Worm (Caenorhabditis elegans): ENCODE results near the gene mop-25.1.

The mop-25.1 gene

DNA sequence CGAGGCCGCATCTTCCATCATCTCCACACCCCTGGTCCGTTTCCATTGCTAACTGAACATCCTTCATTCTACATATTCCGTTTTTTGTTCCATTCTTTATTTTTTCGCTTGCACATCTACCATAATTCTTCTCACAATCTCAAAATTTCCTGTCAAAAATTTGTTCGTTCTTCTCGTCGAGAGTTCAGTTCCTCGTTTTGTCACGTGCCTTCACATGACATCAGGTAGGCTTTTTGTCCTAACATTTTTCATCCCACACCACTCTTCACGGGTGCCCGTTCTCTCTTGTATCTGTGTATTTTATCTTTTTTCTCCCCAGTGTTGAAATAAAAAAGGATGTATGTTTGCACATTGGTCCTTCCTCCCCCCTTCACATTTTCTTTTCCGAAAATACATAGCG lies 21.5 kb upstream of the mop-25.1 start:
- TF ChIP-seq odd-2 (tag; optimal IDR thresholded peaks at IDR 0.05) = no peak
- peak; percentile 53 for TF ChIP-seq hlh-30 (tag; optimal IDR thresholded peaks at IDR 0.05; ENCODE audit: insufficient read depth)
- no peak for TF ChIP-seq tbx-7 (tag; optimal IDR thresholded peaks at IDR 0.05)

DNA sequence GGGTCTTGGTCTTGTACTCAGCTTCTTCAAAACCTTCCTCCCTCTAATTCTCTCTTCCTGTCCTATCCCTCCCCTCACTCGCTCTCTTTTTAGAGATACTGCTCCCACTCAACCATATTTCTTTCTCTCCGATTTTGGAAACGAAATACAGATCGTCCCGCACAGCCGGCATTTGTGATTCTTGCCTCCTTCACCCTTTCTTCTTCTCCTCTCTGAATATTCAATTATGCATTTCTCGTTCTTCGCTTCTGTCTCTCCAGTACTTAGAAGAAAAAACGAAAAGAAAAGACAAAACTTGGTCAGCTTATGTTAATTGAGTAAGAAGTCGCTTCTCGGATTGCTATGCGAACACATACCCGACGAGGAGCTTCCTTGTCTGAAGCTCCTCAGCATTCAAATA lies 21.1 kb upstream of the mop-25.1 start:
- TF ChIP-seq unc-42 (tag; optimal IDR thresholded peaks at IDR 0.05) (peak; percentile 75), ceh-31 (tag; optimal IDR thresholded peaks at IDR 0.05) (peak; percentile 25), hlh-8 (tag; optimal IDR thresholded peaks at IDR 0.05) (no peak), tbx-2 (tag; optimal IDR thresholded peaks at IDR 0.05) (peak; percentile 8), sdc-2 (tag; optimal IDR thresholded peaks at IDR 0.05) (peak; percentile 9), fax-1 (tag; optimal IDR thresholded peaks at IDR 0.05) (no peak)

DNA sequence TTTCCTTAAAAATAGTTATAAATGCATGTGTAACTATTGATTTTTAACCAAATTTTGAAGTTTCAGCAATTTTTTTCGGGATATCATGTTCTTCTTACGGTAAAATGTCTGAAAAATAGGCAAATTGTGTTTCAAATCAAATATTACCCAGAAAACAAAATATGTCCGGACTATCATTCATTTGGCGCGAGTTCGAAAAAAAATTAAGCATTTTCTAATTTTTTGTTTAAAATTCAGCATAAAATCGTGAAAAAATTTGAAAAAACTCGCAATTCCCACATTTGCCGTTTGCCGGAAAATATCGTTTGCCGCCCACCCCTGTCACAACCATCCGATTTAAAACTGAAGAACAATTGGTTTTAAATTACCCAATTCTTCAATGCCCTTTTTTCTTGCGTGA lies 20.4 kb upstream of the mop-25.1 start:
- TF ChIP-seq tbx-7 (tag; optimal IDR thresholded peaks at IDR 0.05) (no peak), dmd-4 (tag; optimal IDR thresholded peaks at IDR 0.05; ENCODE audit: borderline replicate concordance) (no peak), sox-2 (GFP tag; IDR thresholded peaks at IDR 0.05) (no peak), nhr-232 (tag; optimal IDR thresholded peaks at IDR 0.05) (no peak), fax-1 (tag; optimal IDR thresholded peaks at IDR 0.05) (no peak), K09A11.1 (tag; optimal IDR thresholded peaks at IDR 0.05; ENCODE audit: insufficient read depth) (no peak), rnt-1 (tag; optimal IDR thresholded peaks at IDR 0.05) (no peak), hlh-8 (tag; optimal IDR thresholded peaks at IDR 0.05) (no peak)

DNA sequence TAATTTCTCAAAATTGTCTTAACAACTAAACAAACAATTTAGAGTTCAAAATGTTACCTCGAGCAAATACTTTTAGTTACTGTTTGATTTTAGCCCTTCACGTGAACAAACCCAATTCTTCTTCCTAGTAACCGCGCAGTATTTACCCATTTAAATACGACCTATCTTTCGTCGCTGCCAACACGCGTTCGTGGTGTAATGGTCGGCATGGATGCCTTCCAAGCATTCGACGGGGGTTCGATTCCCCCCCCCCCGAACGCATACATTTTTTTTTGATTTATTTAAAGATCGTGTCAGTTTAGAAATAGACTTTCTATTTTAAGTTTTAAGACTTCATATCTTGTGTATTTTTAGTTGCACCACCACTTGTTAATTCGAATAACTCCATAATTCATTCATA lies 17.6 kb upstream of the mop-25.1 start:
- TF ChIP-seq nhr-232 (tag; optimal IDR thresholded peaks at IDR 0.05) (peak; percentile 52), C38D4.7 (GFP tag; optimal IDR thresholded peaks at IDR 0.05) (peak; percentile 51), T23F11.4 (GFP tag; optimal IDR thresholded peaks at IDR 0.05) (peak; percentile 31), unc-3 (GFP tag; conservative IDR thresholded peaks at IDR 0.05) (peak; percentile 45), unc-3 (tag; optimal IDR thresholded peaks at IDR 0.05) (peak; percentile 33), unc-42 (tag; optimal IDR thresholded peaks at IDR 0.05) (no peak), dve-1 (tag; optimal IDR thresholded peaks at IDR 0.05) (no peak), elt-4 (tag; optimal IDR thresholded peaks at IDR 0.05) (no peak), K02D7.2 (tag; optimal IDR thresholded peaks at IDR 0.05) (no peak), zip-5 (tag; optimal IDR thresholded peaks at IDR 0.05) (no peak), ceh-2 (tag; optimal IDR thresholded peaks at IDR 0.05) (no peak), ceh-30 (tag; optimal IDR thresholded peaks at IDR 0.05) (no peak), hlh-13 (GFP tag; optimal IDR thresholded peaks at IDR 0.05) (no peak), ceh-45 (GFP tag; IDR thresholded peaks at IDR 0.05) (0 out of 2 replicates have a peak, but pooled peaks have one; percentile 9), eyg-1 (tag; optimal IDR thresholded peaks at IDR 0.05) (peak; percentile 7), ceh-18 (tag; optimal IDR thresholded peaks at IDR 0.05) (no peak), ceh-31 (tag; optimal IDR thresholded peaks at IDR 0.05) (peak; percentile 15), ama-1 (optimal IDR thresholded peaks at IDR 0.05) (no peak), ref-2 (tag; optimal IDR thresholded peaks at IDR 0.05) (no peak), hlh-6 (tag; optimal IDR thresholded peaks at IDR 0.05) (peak; percentile 52), unc-55 (GFP tag; optimal IDR thresholded peaks at IDR 0.05) (no peak), fkh-10 (GFP tag; optimal IDR thresholded peaks at IDR 0.05) (no peak), sox-4 (tag; optimal IDR thresholded peaks at IDR 0.05) (peak; percentile 63), tbx-7 (tag; optimal IDR thresholded peaks at IDR 0.05) (no peak), ttx-3 (tag; optimal IDR thresholded peaks at IDR 0.05) (peak; percentile 33), che-1 (tag; optimal IDR thresholded peaks at IDR 0.05) (peak; percentile 64), unc-86 (tag; optimal IDR thresholded peaks at IDR 0.05) (no peak), pha-4 (tag; optimal IDR thresholded peaks at IDR 0.05) (no peak), sdc-2 (tag; optimal IDR thresholded peaks at IDR 0.05) (peak; percentile 47), pat-9 (tag; optimal IDR thresholded peaks at IDR 0.05) (no peak), elt-2 (tag; optimal IDR thresholded peaks at IDR 0.05) (peak; percentile 40), rnt-1 (tag; optimal IDR thresholded peaks at IDR 0.05) (peak; percentile 67), lin-11 (tag; optimal IDR thresholded peaks at IDR 0.05) (peak; percentile 48), ceh-6 (GFP tag; optimal IDR thresholded peaks at IDR 0.05) (peak; percentile 65), hlh-15 (tag; optimal IDR thresholded peaks at IDR 0.05) (peak; percentile 33), C08G9.2 (tag; optimal IDR thresholded peaks at IDR 0.05) (peak; percentile 27), ceh-34 (tag; optimal IDR thresholded peaks at IDR 0.05) (no peak), ceh-19 (GFP tag; optimal IDR thresholded peaks at IDR 0.05) (peak; percentile 63), ceh-14 (tag; optimal IDR thresholded peaks at IDR 0.05) (peak; percentile 15)

All from whole organism, late embryonic.